Fruit fly (Drosophila melanogaster): Measurements from ENCODE around the gene Lcp65Ae.
A peak's percentile ranks its signal among the peaks of the same experiment; 100 is the strongest.

- peak; percentile 49 for TF ChIP-seq fkh (GFP tag; optimal IDR thresholded peaks at IDR 0.05)
- no peak for TF ChIP-seq CG11902 (GFP tag; optimal IDR thresholded peaks at IDR 0.05)
- TF ChIP-seq Blimp-1 (GFP tag; optimal IDR thresholded peaks at IDR 0.05), result no peak
- no peak for TF ChIP-seq CG11762 (GFP tag; optimal IDR thresholded peaks at IDR 0.05; ENCODE audit: insufficient read depth)
- no peak for TF ChIP-seq Hr39 (GFP tag; optimal IDR thresholded peaks at IDR 0.05)
- no peak for TF ChIP-seq CG7368 (GFP tag; optimal IDR thresholded peaks at IDR 0.05)
- TF ChIP-seq dac (GFP tag; optimal IDR thresholded peaks at IDR 0.05), result no peak
- TF ChIP-seq Eip78C (GFP tag), result no peak
- no peak for TF ChIP-seq cyc (GFP tag; optimal IDR thresholded peaks at IDR 0.05)
- TF ChIP-seq CG1621 (tag; optimal IDR thresholded peaks at IDR 0.05), result no peak
- no peak for TF ChIP-seq Lpt (GFP tag; optimal IDR thresholded peaks at IDR 0.05)
- no peak for TF ChIP-seq CG8319 (GFP tag; optimal IDR thresholded peaks at IDR 0.05)
- no peak for TF ChIP-seq CG3032 (tag; optimal IDR thresholded peaks at IDR 0.05)
- no peak for TF ChIP-seq CG16779 (tag; optimal IDR thresholded peaks at IDR 0.05)
These were observed 31.2 kb downstream of the Lcp65Ae start for dm6 chr3L:6106717-6107116.
